Worm (Caenorhabditis elegans) whole organism, L2 larva: ENCODE measurements around the gene B0218.5.
A peak's percentile ranks its signal among the peaks of the same experiment; 100 is the strongest.

Experiments used
- F13H6.1 ChIP-seq: sonication (generic microtip); optimal IDR thresholded peaks from 2 replicates; lab custom pipeline; 2016; ENCODE audit warnings: missing genetic modification characterization, missing compliant biosample characterization
- R02D3.7 ChIP-seq: fragments of 150-350 bp; optimal IDR thresholded peaks from 2 replicates; lab custom pipeline; 2014; ENCODE audit warnings: missing biosample characterization, missing genetic modification characterization
- Y55F3AM.14 ChIP-seq: fragments of 200-800 bp; sonication (Bioruptor generic); optimal IDR thresholded peaks from 2 replicates; lab custom pipeline; 2018; ENCODE audit warnings: mild to moderate bottlenecking, missing genetic modification characterization, missing compliant biosample characterization
- ZK546.5 ChIP-seq: sonication (generic microtip); optimal IDR thresholded peaks from 2 replicates; lab custom pipeline; 2017; ENCODE audit warnings: missing biosample characterization, missing genetic modification characterization
- alr-1 ChIP-seq: fragments of 150-350 bp; optimal IDR thresholded peaks from 2 replicates; lab custom pipeline; 2014; ENCODE audit warnings: missing biosample characterization, missing genetic modification characterization
- ama-1 ChIP-seq: fragments of 150-350 bp; optimal IDR thresholded peaks from 2 replicates; lab custom pipeline; 2018; ENCODE audit warnings: inconsistent platforms
- blmp-1 ChIP-seq: sonication (generic microtip); optimal IDR thresholded peaks from 2 replicates; lab custom pipeline; 2017; ENCODE audit warnings: missing genetic modification characterization, mild to moderate bottlenecking, missing compliant biosample characterization, antibody characterized with exemption, moderate library complexity; ENCODE audit not compliant: insufficient read depth
- elt-3 ChIP-seq: sonication (generic microtip); optimal IDR thresholded peaks from 2 replicates; lab custom pipeline; 2017; ENCODE audit warnings: missing biosample characterization, missing genetic modification characterization
- lin-39 ChIP-seq: fragments of 150-350 bp; optimal IDR thresholded peaks from 2 replicates; lab custom pipeline; 2014; ENCODE audit warnings: missing biosample characterization, missing genetic modification reagents, missing genetic modification characterization
- lsy-2 ChIP-seq, 2 experiments: fragments of 150-350 bp in 1 of 2; sonication (generic microtip) in 1 of 2; optimal IDR thresholded peaks; 2 replicates each; lab custom pipeline; 2014 to 2017; ENCODE audit warnings: missing biosample characterization in 2 of 2, missing genetic modification characterization in 2 of 2
- mab-5 ChIP-seq: fragments of 150-350 bp; optimal IDR thresholded peaks from 2 replicates; lab custom pipeline; 2014; ENCODE audit warnings: missing biosample characterization, missing genetic modification characterization
- mdl-1 ChIP-seq, 2 experiments: fragments of 150-350 bp in 1 of 2; sonication (generic microtip) in 1 of 2; optimal IDR thresholded peaks; 2 replicates each; lab custom pipeline; 2017; ENCODE audit warnings: missing biosample characterization in 2 of 2, missing genetic modification characterization in 2 of 2
- nhr-10 ChIP-seq: sonication (generic microtip); optimal IDR thresholded peaks from 2 replicates; lab custom pipeline; 2017; ENCODE audit warnings: missing biosample characterization, missing genetic modification characterization
- nhr-23 ChIP-seq: fragments of 150-350 bp; optimal IDR thresholded peaks from 2 replicates; lab custom pipeline; 2014; ENCODE audit warnings: missing biosample characterization, missing genetic modification reagents, missing genetic modification characterization
- nhr-237 ChIP-seq: fragments of 150-350 bp; optimal IDR thresholded peaks from 2 replicates; lab custom pipeline; 2014; ENCODE audit warnings: missing biosample characterization, missing genetic modification characterization
- peb-1 ChIP-seq: fragments of 150-350 bp; optimal IDR thresholded peaks from 2 replicates; lab custom pipeline; 2014; ENCODE audit warnings: missing biosample characterization, missing genetic modification characterization
- sem-4 ChIP-seq: fragments of 150-350 bp; optimal IDR thresholded peaks from 2 replicates; lab custom pipeline; 2014; ENCODE audit warnings: missing biosample characterization, missing genetic modification reagents, missing genetic modification characterization
- sma-3 ChIP-seq: sonication (generic microtip); optimal IDR thresholded peaks from 2 replicates; lab custom pipeline; 2016; ENCODE audit warnings: missing genetic modification reagents, missing genetic modification characterization, missing compliant biosample characterization
- unc-55 ChIP-seq: fragments of 150-350 bp; sonication (generic microtip); optimal IDR thresholded peaks from 3 replicates; lab custom pipeline; 2014; ENCODE audit warnings: missing biosample characterization, missing genetic modification reagents, missing genetic modification characterization
- unc-62 ChIP-seq: fragments of 150-350 bp; optimal IDR thresholded peaks from 2 replicates; lab custom pipeline; 2014; ENCODE audit warnings: missing biosample characterization, missing genetic modification reagents, missing genetic modification characterization
- zag-1 ChIP-seq: fragments of 150-350 bp; optimal IDR thresholded peaks from 2 replicates; lab custom pipeline; 2014; ENCODE audit warnings: missing biosample characterization, missing genetic modification characterization
- ztf-1 ChIP-seq: fragments of 200-800 bp; sonication (Bioruptor generic); conservative IDR thresholded peaks from 2 replicates; pipeline ENCODE4 v1.3.6; 2022; ENCODE audit warnings: missing genetic modification characterization, missing compliant biosample characterization
- ztf-11 ChIP-seq: sonication (generic microtip); optimal IDR thresholded peaks from 2 replicates; lab custom pipeline; 2017; ENCODE audit warnings: missing biosample characterization, missing genetic modification characterization

Gene B0218.5

ce11 chrIV:8112187-8112586 lies 44.9 kb downstream of the B0218.5 start, which contains the start of gene Y42H9AR.4 (continued):
- TF ChIP-seq Y55F3AM.14 (no peak), nhr-10 (tag; lab: Kevin White, UChicago) (no peak), blmp-1 (tag; lab: Kevin White, UChicago) (no peak), alr-1 (no peak), sma-3 (GFP tag; lab: Kevin White, UChicago) (no peak), sem-4 (peak; percentile 16), peb-1 (tag; lab: Kevin White, UChicago) (no peak), mdl-1 (tag; optimal IDR thresholded peaks at IDR 0.05; lab: Kevin White, UChicago) (no peak), elt-3 (no peak), zag-1 (no peak), ztf-11 (no peak), nhr-237 (tag; lab: Kevin White, UChicago) (no peak), ZK546.5 (tag; lab: Kevin White, UChicago) (no peak), mab-5 (tag; lab: Kevin White, UChicago) (no peak), lsy-2 (tag; optimal IDR thresholded peaks at IDR 0.05; lab: Kevin White, UChicago) (peak in 1 of 2 experiments; percentile 10), F13H6.1 (peak; percentile 45), nhr-23 (tag; lab: Kevin White, UChicago) (no peak), ama-1 (lab: Kevin White, UChicago) (no peak), R02D3.7 (no peak), unc-62 (GFP tag; lab: Kevin White, UChicago) (no peak)

- no peak for TF ChIP-seq unc-55
- peak; percentile 4 for TF ChIP-seq ama-1 (lab: Kevin White, UChicago)
- peak; percentile 57 for TF ChIP-seq sem-4
- no peak for TF ChIP-seq ztf-1 (GFP tag; lab: Robert Waterston, UW)
- no peak for TF ChIP-seq lin-39 (tag; lab: Kevin White, UChicago)
- no peak for TF ChIP-seq nhr-237 (tag; lab: Kevin White, UChicago)
Observed at ce11 chrIV:8107502-8107901, 49.6 kb downstream of the B0218.5 start, which contains the start of gene rabs-5. Gene rabs-5 (minus strand): TSS chrIV:8107602.
